Fruit fly (Drosophila melanogaster) whole organism, wandering third instar larva: ENCODE results near the gene Klc.

Experiments used
- Dfd ChIP-seq: fragments of >200 bp; optimal IDR thresholded peaks from 2 replicates; lab custom pipeline; 2017; ENCODE audit warnings: missing biosample characterization, missing genetic modification characterization
- Hr78 ChIP-seq: fragments of >200 bp; optimal IDR thresholded peaks from 2 replicates; lab custom pipeline; 2017; ENCODE audit warnings: missing biosample characterization, missing genetic modification characterization
- OdsH ChIP-seq: fragments of 200-800 bp; sonication (Bioruptor generic); optimal IDR thresholded peaks from 2 replicates; lab custom pipeline; 2016; ENCODE audit warnings: missing biosample characterization, mild to moderate bottlenecking, missing genetic modification characterization
- Vsx2 ChIP-seq: fragments of 200-300, 225-300 bp; sonication (Bioruptor generic); optimal IDR thresholded peaks from 2 replicates; lab custom pipeline; 2018; ENCODE audit warnings: missing biosample characterization, missing genetic modification characterization; ENCODE audit not compliant: partially characterized antibody
- br ChIP-seq: fragments of 200-800 bp; sonication (Bioruptor generic); optimal IDR thresholded peaks from 2 replicates; lab custom pipeline; 2016; ENCODE audit warnings: missing biosample characterization, missing genetic modification characterization
- pan ChIP-seq: fragments of >200 bp; optimal IDR thresholded peaks from 2 replicates; lab custom pipeline; 2017
- psq ChIP-seq: fragments of 200-800 bp; sonication (Bioruptor generic); optimal IDR thresholded peaks from 3 replicates; lab custom pipeline; 2017; ENCODE audit warnings: missing biosample characterization, mild to moderate bottlenecking, missing genetic modification characterization, moderate library complexity
- rgr ChIP-seq: fragments of 200-800 bp; sonication (Bioruptor generic); optimal IDR thresholded peaks from 3 replicates; lab custom pipeline; 2016; ENCODE audit warnings: missing biosample characterization, mild to moderate bottlenecking, missing genetic modification characterization
- sv ChIP-seq: fragments of 200-800 bp; sonication (Bioruptor generic); optimal IDR thresholded peaks from 3 replicates; lab custom pipeline; 2016; ENCODE audit warnings: missing biosample characterization, missing genetic modification characterization

DNA sequence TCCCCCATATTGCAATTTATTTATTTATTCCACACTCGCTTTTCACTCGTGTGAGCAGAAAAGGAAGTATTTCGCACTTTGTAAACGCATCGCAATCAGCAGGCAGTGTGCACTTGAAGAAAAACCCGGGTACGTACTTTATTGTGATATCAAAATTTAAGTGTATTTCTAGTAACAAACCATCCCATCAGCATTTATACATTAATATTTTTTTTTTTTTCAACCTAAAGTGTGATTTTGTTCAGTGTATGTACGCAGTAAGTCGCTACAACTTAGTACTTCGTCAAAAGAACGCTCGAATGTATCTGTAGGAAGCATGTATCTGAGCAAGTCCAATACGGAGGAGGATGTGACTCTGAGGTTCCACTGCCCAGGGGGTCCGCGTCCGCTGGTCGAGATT lies 24.1 kb downstream of the Klc start:
- TF ChIP-seq psq (peak; percentile 35), Dfd (GFP tag; lab: Kevin White, UChicago) (no peak), rgr (GFP tag; lab: Kevin White, UChicago) (peak; percentile 6), br (no peak), OdsH (GFP tag; lab: Kevin White, UChicago) (no peak), Vsx2 (GFP tag; lab: Kevin White, UChicago) (no peak), sv (GFP tag; lab: Kevin White, UChicago) (no peak), pan (lab: Kevin White, UChicago) (no peak), Hr78 (no peak)
